Worm (Caenorhabditis elegans): ENCODE measurements around the gene epac-1.

epac-1 gene

DNA sequence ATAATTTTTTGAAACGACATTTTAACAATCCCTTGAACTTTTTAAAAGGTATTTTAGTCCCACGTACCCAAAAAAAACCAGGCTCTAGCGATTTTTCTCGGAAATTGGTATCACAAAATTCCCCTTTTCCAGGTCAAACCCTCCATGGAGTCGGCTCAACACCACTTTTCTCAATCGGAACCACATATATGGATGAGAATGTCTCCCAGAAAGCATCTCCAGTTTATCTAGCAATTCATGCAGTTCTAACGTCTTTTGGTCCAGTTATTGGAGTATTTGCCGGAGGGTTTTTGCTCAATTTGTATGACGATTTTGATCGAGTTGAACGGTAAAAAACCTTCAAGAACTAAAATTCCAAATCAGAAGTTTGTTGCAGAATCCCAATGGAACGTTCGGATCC, 51.1 kb downstream of the epac-1 start:
- TF ChIP-seq sma-3 (GFP tag; optimal IDR thresholded peaks at IDR 0.05) (no peak), fos-1 (tag; optimal IDR thresholded peaks at IDR 0.05) (no peak), nhr-11 (tag; optimal IDR thresholded peaks at IDR 0.05) (no peak), ztf-11 (tag; optimal IDR thresholded peaks at IDR 0.05) (no peak), nhr-12 (tag; optimal IDR thresholded peaks at IDR 0.05) (no peak), nhr-77 (tag; optimal IDR thresholded peaks at IDR 0.05) (no peak), nhr-10 (tag; optimal IDR thresholded peaks at IDR 0.05) (no peak), lin-13 (GFP tag; optimal IDR thresholded peaks at IDR 0.05) (no peak), lin-11 (tag; optimal IDR thresholded peaks at IDR 0.05) (no peak), dmd-4 (tag; optimal IDR thresholded peaks at IDR 0.05) (no peak), unc-55 (GFP tag; optimal IDR thresholded peaks at IDR 0.05) (no peak), elt-3 (tag; optimal IDR thresholded peaks at IDR 0.05) (no peak), nhr-23 (tag; optimal IDR thresholded peaks at IDR 0.05) (no peak), nhr-21 (tag; optimal IDR thresholded peaks at IDR 0.05) (no peak), unc-39 (tag; optimal IDR thresholded peaks at IDR 0.05) (no peak)

DNA sequence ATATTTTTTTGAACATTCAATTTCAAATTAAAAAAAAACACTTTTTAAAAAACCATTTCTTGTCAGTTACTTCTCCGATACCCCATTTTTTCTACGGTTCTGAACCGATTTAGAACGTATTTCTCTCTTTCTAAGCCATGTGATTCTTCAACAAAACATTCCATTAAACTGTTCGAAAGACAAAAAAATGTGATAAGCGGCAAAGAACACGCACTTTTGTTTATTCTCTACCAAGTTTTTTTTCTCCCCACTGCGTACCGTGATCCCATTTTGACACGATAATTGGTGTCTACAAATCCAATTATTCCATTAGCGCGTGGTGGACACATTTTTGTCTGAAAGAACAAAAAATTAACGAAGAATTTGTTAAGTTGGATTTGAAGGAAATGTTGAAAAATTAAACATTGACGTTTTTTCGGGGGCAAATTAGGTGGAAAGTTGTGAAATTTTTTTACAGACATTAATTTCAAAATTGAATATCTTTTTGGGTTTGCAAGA, 52.4 kb downstream of the epac-1 start:
- TF ChIP-seq elt-3 (tag; optimal IDR thresholded peaks at IDR 0.05) (no peak), nhr-11 (tag; optimal IDR thresholded peaks at IDR 0.05) (no peak), Y55F3AM.14 (GFP tag; optimal IDR thresholded peaks at IDR 0.05) (no peak), ceh-82 (tag; optimal IDR thresholded peaks at IDR 0.05) (no peak), ZK546.5 (tag; optimal IDR thresholded peaks at IDR 0.05) (no peak), mdl-1 (tag; optimal IDR thresholded peaks at IDR 0.05) (no peak), nhr-129 (tag; optimal IDR thresholded peaks at IDR 0.05) (peak; percentile 13)

DNA sequence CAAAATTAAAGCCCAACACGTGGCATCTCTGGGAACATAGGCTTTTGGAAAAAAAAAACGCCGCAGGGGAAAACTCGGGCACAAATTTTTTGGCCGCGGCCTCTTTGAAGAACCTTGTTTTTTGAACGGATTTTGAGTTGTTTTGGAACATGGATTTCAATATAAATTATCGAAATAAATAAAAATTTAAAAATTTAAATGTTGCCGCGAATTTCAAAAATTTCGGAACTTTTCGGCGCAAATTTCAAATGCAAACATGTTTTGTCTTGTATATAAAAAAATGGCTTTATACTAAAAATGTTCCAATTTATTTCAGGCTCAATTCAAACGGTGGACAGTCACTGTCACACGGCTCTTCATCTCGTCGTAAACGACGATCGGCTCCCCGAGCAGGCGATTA, 55.0 kb downstream of the epac-1 start:
- no peak for TF ChIP-seq nhr-77 (tag; optimal IDR thresholded peaks at IDR 0.05)
- TF ChIP-seq unc-39 (tag; optimal IDR thresholded peaks at IDR 0.05), result no peak
- no peak for TF ChIP-seq peb-1 (tag; optimal IDR thresholded peaks at IDR 0.05)
- no peak for TF ChIP-seq nhr-6 (tag; optimal IDR thresholded peaks at IDR 0.05)
- no peak for TF ChIP-seq egl-27 (tag; optimal IDR thresholded peaks at IDR 0.05)
- TF ChIP-seq lsy-2 (tag; optimal IDR thresholded peaks at IDR 0.05), result no peak
